Worm (Caenorhabditis elegans) whole organism, early embryonic: Measurements from ENCODE around the gene acr-23.
"Not testable (repeated sequence)": the region's sequence is repeated elsewhere in the genome, so short reads cannot be mapped to it uniquely, and the experiment has no call there.

Experiments
- B0310.2 ChIP-seq: sonication (generic microtip); optimal IDR thresholded peaks from 2 replicates; lab custom pipeline; 2016; ENCODE audit warnings: mild to moderate bottlenecking, missing genetic modification characterization, missing compliant biosample characterization
- F13C5.2 ChIP-seq: sonication (generic microtip); optimal IDR thresholded peaks from 2 replicates; lab custom pipeline; 2017; ENCODE audit warnings: mild to moderate bottlenecking, missing genetic modification characterization, inconsistent platforms, missing compliant biosample characterization
- aly-1 ChIP-seq: sonication (generic microtip); optimal IDR thresholded peaks from 2 replicates; lab custom pipeline; 2016; ENCODE audit warnings: missing genetic modification characterization, missing compliant biosample characterization
- ama-1 ChIP-seq: fragments of 150-350 bp; optimal IDR thresholded peaks from 2 replicates; lab custom pipeline; 2014
- ceh-13 ChIP-seq: fragments of 200-800 bp; sonication (Bioruptor generic); optimal IDR thresholded peaks from 2 replicates; lab custom pipeline; 2018; ENCODE audit warnings: mild to moderate bottlenecking, missing genetic modification characterization, missing compliant biosample characterization
- ceh-36 ChIP-seq: sonication (generic microtip); optimal IDR thresholded peaks from 2 replicates; lab custom pipeline; 2016; ENCODE audit warnings: missing genetic modification characterization, inconsistent platforms, missing compliant biosample characterization
- flt-1 ChIP-seq: fragments of 200-800 bp; sonication (Bioruptor generic); IDR thresholded peaks from 2 replicates; pipeline ENCODE4 v1.3.6; 2022; ENCODE audit warnings: missing genetic modification characterization, missing compliant biosample characterization
- hmbx-1 ChIP-seq: sonication (generic microtip); optimal IDR thresholded peaks from 2 replicates; lab custom pipeline; 2016; ENCODE audit warnings: mild to moderate bottlenecking, missing genetic modification characterization, missing compliant biosample characterization
- hnd-1 ChIP-seq: sonication (generic microtip); optimal IDR thresholded peaks from 2 replicates; lab custom pipeline; 2016; ENCODE audit warnings: missing genetic modification characterization, missing compliant biosample characterization
- pes-1 ChIP-seq: fragments of 200-800 bp; sonication (Bioruptor generic); IDR thresholded peaks from 2 replicates; pipeline ENCODE4 v1.3.6; 2022; ENCODE audit warnings: missing genetic modification reagents, missing genetic modification characterization, missing compliant biosample characterization
- scrt-1 ChIP-seq: fragments of 200-800 bp; sonication (Bioruptor generic); IDR thresholded peaks from 2 replicates; pipeline ENCODE4 v1.3.6; 2022; ENCODE audit warnings: missing genetic modification characterization, missing compliant biosample characterization
- sea-1 ChIP-seq: fragments of 200-800 bp; sonication (Bioruptor generic); conservative IDR thresholded peaks from 2 replicates; pipeline ENCODE4 v1.3.6; 2022; ENCODE audit warnings: missing genetic modification characterization, missing compliant biosample characterization
- tbx-11 ChIP-seq: fragments of 200-800 bp; sonication (Bioruptor generic); IDR thresholded peaks from 2 replicates; pipeline ENCODE4 v1.3.6; 2022; ENCODE audit warnings: missing genetic modification characterization, missing compliant biosample characterization
- tbx-37 ChIP-seq: fragments of 200-800 bp; sonication (Bioruptor generic); conservative IDR thresholded peaks from 2 replicates; pipeline ENCODE4 v1.3.6; 2022; ENCODE audit warnings: missing genetic modification reagents, missing genetic modification characterization, missing compliant biosample characterization

- TF ChIP-seq hnd-1 (tag; lab: Kevin White, UChicago); pes-1; ama-1 (lab: Kevin White, UChicago); aly-1 (tag; lab: Kevin White, UChicago); F13C5.2 (tag; lab: Kevin White, UChicago); sea-1; flt-1 (GFP tag; lab: Robert Waterston, UW); hmbx-1 (tag; lab: Kevin White, UChicago); ceh-36 (tag; lab: Kevin White, UChicago); ceh-13 (GFP tag; lab: Kevin White, UChicago); tbx-37 (GFP tag; lab: Robert Waterston, UW); tbx-11; scrt-1 (GFP tag; lab: Robert Waterston, UW); B0310.2 (tag; lab: Kevin White, UChicago): not testable (repeated sequence)
Observed at ce11 chrV:3620608-3621007, 38.8 kb downstream of the acr-23 start, which contains the start of gene srx-93.
